Fruit fly (Drosophila melanogaster): ENCODE results near the gene out.

The out gene

DNA sequence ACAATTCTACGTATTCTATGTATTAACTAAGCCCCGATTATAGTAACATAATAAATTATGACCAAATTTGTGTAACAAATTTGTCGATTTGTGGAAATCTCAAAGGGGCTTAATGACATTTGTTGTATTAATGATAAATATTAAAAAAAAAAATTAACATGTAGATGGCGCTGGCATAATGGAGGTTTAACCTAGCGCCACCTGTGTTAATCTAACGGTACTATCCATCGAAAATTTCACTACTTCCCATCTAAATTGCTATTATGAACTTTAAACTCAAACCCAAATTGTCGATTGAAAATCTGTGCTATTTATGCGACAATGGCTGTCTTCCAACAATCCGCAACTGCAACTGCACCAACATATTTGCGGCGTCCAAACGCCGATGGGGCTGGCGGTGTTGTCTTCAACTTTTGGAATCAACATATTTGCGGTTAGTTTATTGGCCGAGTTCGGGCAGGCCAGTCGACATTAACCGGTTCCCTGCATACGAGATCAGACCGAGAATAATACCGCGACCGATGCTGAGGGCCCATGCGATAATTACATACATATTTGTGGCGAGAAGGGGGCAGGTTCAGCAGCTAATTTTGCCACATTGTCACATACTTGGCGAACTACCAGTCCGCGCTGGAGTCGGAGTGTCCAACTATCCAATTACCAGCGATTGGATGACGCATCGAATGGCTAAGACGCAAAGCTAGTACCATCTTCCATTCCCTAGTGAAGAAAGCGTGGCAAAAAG is 4.0 kb upstream of the out start (continued):
- TF ChIP-seq gt (GFP tag; IDR thresholded peaks at IDR 0.05), result no peak
- no peak for TF ChIP-seq CG17829 (tag; optimal IDR thresholded peaks at IDR 0.05)
- TF ChIP-seq CG7839 (tag; optimal IDR thresholded peaks at IDR 0.05), result peak; percentile 37
- TF ChIP-seq CG15514 (GFP tag; optimal IDR thresholded peaks at IDR 0.05), result peak; percentile 5
- no peak for TF ChIP-seq lbe (GFP tag; optimal IDR thresholded peaks at IDR 0.05)
- peak; percentile 33; the same call in 1 of the 2 replicates for TF ChIP-seq CG32532 (GFP tag; IDR thresholded peaks at IDR 0.05)
- no peak for TF ChIP-seq Asciz (GFP tag; optimal IDR thresholded peaks at IDR 0.05)
- no peak for TF ChIP-seq CG17612 (GFP tag; IDR thresholded peaks at IDR 0.05)
- no peak for TF ChIP-seq chn (GFP tag; optimal IDR thresholded peaks at IDR 0.05)
- no peak for TF ChIP-seq Atf3 (GFP tag; optimal IDR thresholded peaks at IDR 0.05)
- no peak for TF ChIP-seq HLHmδ (GFP tag; optimal IDR thresholded peaks at IDR 0.05)
- TF ChIP-seq CG7963 (GFP tag; IDR thresholded peaks at IDR 0.05; ENCODE audit: partially characterized antibody), result no peak
- peak; percentile 11 for TF ChIP-seq Ets65A (GFP tag)
- TF ChIP-seq MTF-1 (GFP tag; optimal IDR thresholded peaks at IDR 0.05; ENCODE audit: borderline replicate concordance), result no peak
- TF ChIP-seq gce (GFP tag; IDR thresholded peaks at IDR 0.05), result no peak
- TF ChIP-seq CG4404 (GFP tag; IDR thresholded peaks at IDR 0.05), result no peak
- TF ChIP-seq dmrt11E (tag; optimal IDR thresholded peaks at IDR 0.05), result no peak
- no peak for TF ChIP-seq CG6765 (GFP tag; optimal IDR thresholded peaks at IDR 0.05)
- no peak for TF ChIP-seq CG10209 (GFP tag; optimal IDR thresholded peaks at IDR 0.05)
- no peak for TF ChIP-seq CG42726 (GFP tag; IDR thresholded peaks at IDR 0.05; ENCODE audit: partially characterized antibody)
- TF ChIP-seq Lhr (GFP tag; optimal IDR thresholded peaks at IDR 0.05), result peak; percentile 28
- TF ChIP-seq mld (GFP tag; IDR thresholded peaks at IDR 0.05; ENCODE audit: partially characterized antibody), result no peak
- TF ChIP-seq Dbx (GFP tag; IDR thresholded peaks at IDR 0.05), result no peak
- TF ChIP-seq Bgb (GFP tag; IDR thresholded peaks at IDR 0.05; ENCODE audit: partially characterized antibody), result no peak
- TF ChIP-seq fd102C (GFP tag; optimal IDR thresholded peaks at IDR 0.05), result no peak
- TF ChIP-seq bab2 (GFP tag; optimal IDR thresholded peaks at IDR 0.05), result no peak
- no peak for TF ChIP-seq CG8944 (GFP tag; optimal IDR thresholded peaks at IDR 0.05)
- no peak for TF ChIP-seq sd (tag; optimal IDR thresholded peaks at IDR 0.05)
- TF ChIP-seq tio (GFP tag; optimal IDR thresholded peaks at IDR 0.05), result no peak
- TF ChIP-seq CG4707 (GFP tag; optimal IDR thresholded peaks at IDR 0.05), result no peak
- TF ChIP-seq tll (GFP tag; optimal IDR thresholded peaks at IDR 0.05), result no peak
- no peak for TF ChIP-seq Sin3A (optimal IDR thresholded peaks at IDR 0.05)
- TF ChIP-seq fd3F (GFP tag; optimal IDR thresholded peaks at IDR 0.05), result no peak
- TF ChIP-seq E2f1 (GFP tag; IDR thresholded peaks at IDR 0.05), result no peak
- TF ChIP-seq dysf (GFP tag; IDR thresholded peaks at IDR 0.05), result no peak
- no peak for TF ChIP-seq CG18619 (GFP tag; optimal IDR thresholded peaks at IDR 0.05)
- no peak for TF ChIP-seq CG5180 (GFP tag; optimal IDR thresholded peaks at IDR 0.05)
- TF ChIP-seq Blimp-1 (GFP tag; optimal IDR thresholded peaks at IDR 0.05), result no peak
- TF ChIP-seq CG11695 (GFP tag; IDR thresholded peaks at IDR 0.05), result no peak
- TF ChIP-seq sens (GFP tag), result peak; percentile 75
- TF ChIP-seq row (GFP tag; IDR thresholded peaks at IDR 0.05), result no peak
- TF ChIP-seq CG10267 (tag; optimal IDR thresholded peaks at IDR 0.05), result no peak
- no peak for TF ChIP-seq kah (GFP tag; optimal IDR thresholded peaks at IDR 0.05)
- TF ChIP-seq CG2712 (tag; optimal IDR thresholded peaks at IDR 0.05), result no peak
- peak; percentile 81 for TF ChIP-seq CG10979 (tag; optimal IDR thresholded peaks at IDR 0.05)
- TF ChIP-seq ase (GFP tag; IDR thresholded peaks at IDR 0.05), result no peak
- no peak for TF ChIP-seq CG14667 (GFP tag; IDR thresholded peaks at IDR 0.05)
- no peak for TF ChIP-seq CG6791 (GFP tag; IDR thresholded peaks at IDR 0.05; ENCODE audit: partially characterized antibody)
- no peak for TF ChIP-seq gsb (GFP tag; IDR thresholded peaks at IDR 0.05)

All from whole organism, embryonic.